Fruit fly (Drosophila melanogaster) whole organism, embryonic: Measurements from ENCODE around the gene Lrr47.

Source experiments
- Asciz ChIP-seq: fragments of 200-800 bp; sonication (Bioruptor generic); optimal IDR thresholded peaks from 2 replicates; lab custom pipeline; 2017; ENCODE audit warnings: missing biosample characterization, mild to moderate bottlenecking, missing genetic modification characterization, missing genetic modification reagents
- Atf-2 ChIP-seq: fragments of 200-800 bp; sonication (Bioruptor generic); optimal IDR thresholded peaks from 2 replicates; lab custom pipeline; 2016; ENCODE audit warnings: missing biosample characterization, missing genetic modification characterization
- Atf6 ChIP-seq: fragments of 200-800 bp; sonication (Bioruptor generic); IDR thresholded peaks from 2 replicates; pipeline ENCODE4 v1.3.6; 2022; ENCODE audit warnings: missing biosample characterization, missing genetic modification characterization
- CG10147 ChIP-seq: fragments of 200-800 bp; sonication (Bioruptor generic); optimal IDR thresholded peaks from 2 replicates; lab custom pipeline; 2019; ENCODE audit warnings: missing biosample characterization, mild to moderate bottlenecking, missing genetic modification characterization, moderate library complexity
- CG10462 ChIP-seq: fragments of 200-800 bp; sonication (Bioruptor generic); optimal IDR thresholded peaks from 2 replicates; lab custom pipeline; 2016; ENCODE audit warnings: missing biosample characterization, missing genetic modification characterization
- CG11695 ChIP-seq: fragments of 200-800 bp; sonication (Bioruptor generic); IDR thresholded peaks from 3 replicates; pipeline ENCODE4 v1.3.6; 2022; ENCODE audit warnings: missing biosample characterization, missing genetic modification characterization
- CG14441 ChIP-seq: fragments of 200-800 bp; sonication (Bioruptor generic); IDR thresholded peaks from 2 replicates; pipeline ENCODE4 v1.3.6; 2022; ENCODE audit warnings: missing biosample characterization, missing genetic modification characterization
- CG14667 ChIP-seq: fragments of 200-800 bp; sonication (Bioruptor generic); IDR thresholded peaks from 2 replicates; pipeline ENCODE4 v1.3.6; 2022; ENCODE audit warnings: missing biosample characterization, missing genetic modification characterization
- CG1602 ChIP-seq: fragments of 200-800 bp; sonication (Bioruptor generic); optimal IDR thresholded peaks from 3 replicates; lab custom pipeline; 2016; ENCODE audit warnings: missing biosample characterization, missing genetic modification characterization
- CG17186 ChIP-seq: fragments of 200-800 bp; sonication (Bioruptor generic); optimal IDR thresholded peaks from 3 replicates; lab custom pipeline; 2017; ENCODE audit warnings: missing biosample characterization, missing genetic modification reagents, missing genetic modification characterization
- CG17385 ChIP-seq: fragments of 200-800 bp; sonication (Bioruptor generic); optimal IDR thresholded peaks from 3 replicates; lab custom pipeline; 2018; ENCODE audit warnings: missing biosample characterization, mild to moderate bottlenecking, missing genetic modification characterization
- CG17612 ChIP-seq: fragments of 200-800 bp; sonication (Bioruptor generic); IDR thresholded peaks from 2 replicates; pipeline ENCODE4 v1.3.6; 2022; ENCODE audit warnings: missing biosample characterization, missing genetic modification characterization
- CG17802 ChIP-seq: fragments of 200-800 bp; sonication (Bioruptor generic); optimal IDR thresholded peaks from 2 replicates; lab custom pipeline; 2018; ENCODE audit warnings: missing biosample characterization, mild to moderate bottlenecking, missing genetic modification characterization, moderate library complexity
- CG17912 ChIP-seq: fragments of 200-800 bp; sonication (Bioruptor generic); optimal IDR thresholded peaks from 2 replicates; lab custom pipeline; 2018; ENCODE audit warnings: missing biosample characterization, mild to moderate bottlenecking, missing genetic modification characterization
- CG18262 ChIP-seq: fragments of 200-800 bp; optimal IDR thresholded peaks from 3 replicates; lab custom pipeline; 2019; ENCODE audit warnings: missing biosample characterization, mild to moderate bottlenecking, missing genetic modification characterization, moderate library complexity
- CG2202 ChIP-seq: fragments of 200-800 bp; sonication (Bioruptor generic); optimal IDR thresholded peaks from 2 replicates; lab custom pipeline; 2018; ENCODE audit warnings: missing biosample characterization, mild to moderate bottlenecking, missing genetic modification characterization
- CG2875 ChIP-seq: fragments of 200-800 bp; sonication (Bioruptor generic); optimal IDR thresholded peaks from 2 replicates; lab custom pipeline; 2017; ENCODE audit warnings: missing biosample characterization, mild to moderate bottlenecking, missing genetic modification characterization, missing genetic modification reagents
- CG30020 ChIP-seq: fragments of 200-800 bp; optimal IDR thresholded peaks from 2 replicates; lab custom pipeline; 2019; ENCODE audit warnings: missing biosample characterization, mild to moderate bottlenecking, missing genetic modification characterization, moderate library complexity
- CG34224 ChIP-seq: fragments of 200-800 bp; sonication (Bioruptor generic); IDR thresholded peaks from 3 replicates; pipeline ENCODE4 v1.3.6; 2022; ENCODE audit warnings: missing biosample characterization, missing genetic modification characterization; ENCODE audit not compliant: partially characterized antibody
- CG4404 ChIP-seq: fragments of 200-800 bp; sonication (Bioruptor generic); IDR thresholded peaks from 2 replicates; pipeline ENCODE4 v1.3.6; 2022; ENCODE audit warnings: missing biosample characterization, missing genetic modification characterization
- CG4707 ChIP-seq: fragments of 200-800 bp; sonication (Bioruptor generic); optimal IDR thresholded peaks from 2 replicates; lab custom pipeline; 2018; ENCODE audit warnings: missing biosample characterization, mild to moderate bottlenecking, missing genetic modification characterization, moderate library complexity
- CG6765 ChIP-seq: fragments of 200-800 bp; sonication (Bioruptor generic); optimal IDR thresholded peaks from 3 replicates; lab custom pipeline; 2017; ENCODE audit warnings: missing biosample characterization, mild to moderate bottlenecking, missing genetic modification characterization
- CG9797 ChIP-seq: fragments of 200-800 bp; sonication (Bioruptor generic); optimal IDR thresholded peaks from 3 replicates; lab custom pipeline; 2018; ENCODE audit warnings: missing biosample characterization, mild to moderate bottlenecking, missing genetic modification characterization
- CoRest ChIP-seq: fragments of 200-800 bp; sonication (Bioruptor generic); optimal IDR thresholded peaks from 3 replicates; lab custom pipeline; 2018; ENCODE audit warnings: missing biosample characterization, mild to moderate bottlenecking, missing genetic modification characterization, moderate library complexity
- Dbx ChIP-seq: fragments of 200-800 bp; sonication (Bioruptor generic); IDR thresholded peaks from 3 replicates; pipeline ENCODE4 v1.3.6; 2022; ENCODE audit warnings: missing biosample characterization, missing genetic modification characterization
- Dfd ChIP-seq, 2 experiments: fragments of >200 bp; optimal IDR thresholded peaks; 2 replicates each; lab custom pipeline; 2017; ENCODE audit warnings: missing biosample characterization in 2 of 2, missing genetic modification characterization in 2 of 2
- Dref ChIP-seq: fragments of 200-800 bp; sonication (Bioruptor generic); IDR thresholded peaks from 2 replicates; pipeline ENCODE4 v1.3.6; 2022; ENCODE audit warnings: missing biosample characterization, missing genetic modification characterization
- Gug ChIP-seq: fragments of 200-800 bp; sonication (Bioruptor generic); IDR thresholded peaks from 4 replicates; pipeline ENCODE4 v1.3.6; 2022; ENCODE audit warnings: missing biosample characterization, missing genetic modification characterization
- HLHmδ ChIP-seq: fragments of 200-800 bp; sonication (Bioruptor generic); optimal IDR thresholded peaks from 2 replicates; lab custom pipeline; 2018; ENCODE audit warnings: missing biosample characterization, mild to moderate bottlenecking, missing genetic modification characterization, moderate library complexity
- Hey ChIP-seq: fragments of 200-800 bp; sonication (Bioruptor generic); optimal IDR thresholded peaks from 3 replicates; lab custom pipeline; 2018; ENCODE audit warnings: missing biosample characterization, mild to moderate bottlenecking, missing genetic modification characterization
- Hmx ChIP-seq: fragments of 200-800 bp; sonication (Bioruptor generic); optimal IDR thresholded peaks from 2 replicates; lab custom pipeline; 2016; ENCODE audit warnings: missing biosample characterization, missing genetic modification characterization
- MTF-1 ChIP-seq: fragments of 200-800 bp; sonication (Bioruptor generic); optimal IDR thresholded peaks from 2 replicates; lab custom pipeline; 2018; ENCODE audit warnings: missing biosample characterization, mild to moderate bottlenecking, missing genetic modification characterization, borderline replicate concordance
- Mad ChIP-seq: fragments of 200-800 bp; sonication (Bioruptor generic); optimal IDR thresholded peaks from 2 replicates; lab custom pipeline; 2016; ENCODE audit warnings: missing biosample characterization, missing genetic modification characterization
- Mrtf ChIP-seq: fragments of 200-800 bp; sonication (Bioruptor generic); IDR thresholded peaks from 3 replicates; pipeline ENCODE4 v1.3.6; 2022; ENCODE audit warnings: missing biosample characterization, missing genetic modification characterization
- Rfx ChIP-seq: fragments of 200-800 bp; sonication (Bioruptor generic); IDR thresholded peaks from 2 replicates; pipeline ENCODE4 v1.3.6; 2022; ENCODE audit warnings: missing biosample characterization, missing genetic modification characterization
- amos ChIP-seq: fragments of 200-800 bp; sonication (Bioruptor generic); IDR thresholded peaks from 2 replicates; pipeline ENCODE4 v1.3.6; 2022; ENCODE audit warnings: missing biosample characterization, missing genetic modification characterization; ENCODE audit not compliant: partially characterized antibody
- ase ChIP-seq: fragments of 200-800 bp; sonication (Bioruptor generic); IDR thresholded peaks from 3 replicates; pipeline ENCODE4 v1.3.6; 2022; ENCODE audit warnings: missing biosample characterization, missing genetic modification characterization
- bowl ChIP-seq: fragments of 200-800 bp; sonication (Bioruptor generic); IDR thresholded peaks from 2 replicates; pipeline ENCODE4 v1.3.6; 2022; ENCODE audit warnings: missing biosample characterization, missing genetic modification characterization
- ewg ChIP-seq: fragments of 200-800 bp; sonication (Bioruptor generic); optimal IDR thresholded peaks from 3 replicates; lab custom pipeline; 2017; ENCODE audit warnings: mild to moderate bottlenecking, missing biosample characterization, missing genetic modification reagents, missing genetic modification characterization
- hth ChIP-seq: fragments of >200 bp; optimal IDR thresholded peaks from 2 replicates; lab custom pipeline; 2017; ENCODE audit warnings: inconsistent platforms
- kay ChIP-seq: fragments of 200-800 bp; sonication (Bioruptor generic); optimal IDR thresholded peaks from 2 replicates; lab custom pipeline; 2016; ENCODE audit warnings: missing biosample characterization, missing genetic modification characterization
- nerfin-2 ChIP-seq: fragments of 200-800 bp; sonication (Bioruptor generic); IDR thresholded peaks from 2 replicates; pipeline ENCODE4 v1.3.6; 2022; ENCODE audit warnings: missing biosample characterization, missing genetic modification characterization; ENCODE audit not compliant: partially characterized antibody
- nmo ChIP-seq: fragments of 200-800 bp; sonication (Bioruptor generic); optimal IDR thresholded peaks from 2 replicates; lab custom pipeline; 2018; ENCODE audit warnings: missing biosample characterization, mild to moderate bottlenecking, missing genetic modification characterization, moderate library complexity
- onecut ChIP-seq: fragments of 200-800 bp; sonication (Bioruptor generic); IDR thresholded peaks from 2 replicates; pipeline ENCODE4 v1.3.6; 2022; ENCODE audit warnings: missing biosample characterization, missing genetic modification characterization
- ro ChIP-seq: fragments of 200-800 bp; sonication (Bioruptor generic); IDR thresholded peaks from 2 replicates; pipeline ENCODE4 v1.3.6; 2022; ENCODE audit warnings: missing biosample characterization, missing genetic modification characterization
- sisA ChIP-seq: fragments of 200-800 bp; sonication (Bioruptor generic); IDR thresholded peaks from 2 replicates; pipeline ENCODE4 v1.3.6; 2022; ENCODE audit warnings: missing biosample characterization, missing genetic modification characterization
- ssp ChIP-seq: fragments of 200-800 bp; sonication (Bioruptor generic); IDR thresholded peaks from 2 replicates; pipeline ENCODE4 v1.3.6; 2022; ENCODE audit warnings: missing biosample characterization, missing genetic modification characterization
- unc-4 ChIP-seq: fragments of 200-800 bp; sonication (Bioruptor generic); IDR thresholded peaks from 2 replicates; pipeline ENCODE4 v1.3.6; 2022; ENCODE audit warnings: missing biosample characterization, missing genetic modification characterization; ENCODE audit not compliant: partially characterized antibody
- vnd ChIP-seq: fragments of 200-800 bp; sonication (Bioruptor generic); IDR thresholded peaks from 3 replicates; pipeline ENCODE4 v1.3.6; 2022; ENCODE audit warnings: missing biosample characterization, missing genetic modification characterization; ENCODE audit not compliant: partially characterized antibody

Gene Lrr47

DNA sequence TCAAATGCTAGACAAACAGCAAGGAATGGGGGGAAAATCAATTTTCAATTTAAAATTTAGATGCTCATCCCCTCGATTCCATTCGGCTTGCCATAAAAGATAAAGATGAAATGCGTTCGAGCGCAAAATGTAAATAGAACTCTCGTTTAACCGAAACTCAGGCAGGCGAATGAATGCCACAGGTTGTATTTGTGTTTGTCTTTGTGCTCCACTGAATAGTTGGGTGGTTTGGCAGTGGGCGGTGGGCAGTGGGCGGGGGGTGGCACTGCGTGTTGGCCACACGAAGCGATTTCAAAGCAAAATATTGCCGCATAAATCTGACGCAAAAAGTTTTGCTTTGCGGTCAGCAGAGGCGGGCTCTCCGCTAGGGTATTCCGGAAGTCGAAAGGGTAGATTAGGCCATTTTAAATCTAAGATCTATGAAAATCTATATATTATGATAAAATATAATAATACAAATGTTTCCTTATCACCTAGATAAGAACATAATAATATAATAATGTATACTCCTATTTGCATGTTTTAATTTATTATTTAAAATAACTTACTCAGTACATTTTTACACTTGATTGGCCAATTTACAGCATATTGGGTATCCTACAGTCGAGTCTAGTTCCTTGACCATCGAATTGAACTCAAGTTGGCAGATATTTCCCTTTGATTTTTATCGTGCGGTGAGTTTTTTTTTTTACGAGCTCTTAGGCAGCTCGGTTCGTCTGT is 5.2 kb downstream of the Lrr47 start (continued):
- TF ChIP-seq CG18262 (tag; lab: Kevin White, UChicago): peak; percentile 65
- TF ChIP-seq ro: no peak
- TF ChIP-seq CG9797 (GFP tag; lab: Kevin White, UChicago): no peak
- TF ChIP-seq CG17186: no peak
- peak; percentile 27 for TF ChIP-seq CG10462 (GFP tag; lab: Kevin White, UChicago)
- no peak for TF ChIP-seq CG17912 (GFP tag; lab: Kevin White, UChicago)
- TF ChIP-seq CG30020 (tag; lab: Kevin White, UChicago): no peak
- no peak for TF ChIP-seq hth (lab: Kevin White, UChicago)
- TF ChIP-seq Asciz (GFP tag; lab: Kevin White, UChicago): peak; percentile 49
- TF ChIP-seq CG10147 (GFP tag; lab: Kevin White, UChicago): peak; percentile 40
- TF ChIP-seq CG17612: no peak
- TF ChIP-seq CG14667 (GFP tag; lab: Robert Waterston, UW): peak; percentile 38; the same call in 1 of the 2 replicates
- TF ChIP-seq sisA (GFP tag; lab: Robert Waterston, UW): no peak; the same call in 1 of the 2 replicates
- peak; percentile 45; the same call in 1 of the 3 replicates for TF ChIP-seq CG11695 (GFP tag; lab: Robert Waterston, UW)
- no peak for TF ChIP-seq bowl (GFP tag; lab: Robert Waterston, UW)
- peak; percentile 74 for TF ChIP-seq CG14441 (GFP tag; lab: Robert Waterston, UW)
- peak; percentile 60; the same call in 1 of the 3 replicates for TF ChIP-seq ase
- peak; percentile 60; the same call in 1 of the 2 replicates for TF ChIP-seq Atf6
- peak; percentile 79 for TF ChIP-seq nmo (GFP tag; lab: Kevin White, UChicago)
- TF ChIP-seq Rfx (GFP tag; lab: Robert Waterston, UW): peak; percentile 63
- TF ChIP-seq vnd: no peak
- TF ChIP-seq CG2875: peak; percentile 9
- TF ChIP-seq unc-4 (GFP tag; lab: Robert Waterston, UW): no peak
- peak; percentile 56 for TF ChIP-seq CG1602 (GFP tag; lab: Kevin White, UChicago)
- TF ChIP-seq Hmx (GFP tag; lab: Kevin White, UChicago): no peak
- TF ChIP-seq CG2202: no peak
- TF ChIP-seq CG34224 (GFP tag; lab: Robert Waterston, UW): no peak
- TF ChIP-seq kay (GFP tag; lab: Kevin White, UChicago): no peak
- TF ChIP-seq ssp (GFP tag; lab: Robert Waterston, UW): peak; percentile 61
- TF ChIP-seq MTF-1 (GFP tag; lab: Kevin White, UChicago): no peak
- TF ChIP-seq CG4404: peak; percentile 65
- TF ChIP-seq Dfd (GFP tag; optimal IDR thresholded peaks at IDR 0.05; lab: Kevin White, UChicago): no peak
- no peak for TF ChIP-seq Mad
- TF ChIP-seq ewg (GFP tag; lab: Kevin White, UChicago): peak; percentile 36
- peak; percentile 52 for TF ChIP-seq CG17385 (GFP tag; lab: Kevin White, UChicago)
- TF ChIP-seq CG4707 (GFP tag; lab: Kevin White, UChicago): no peak
- 0 out of 3 replicates have a peak, but pooled peaks have one; percentile 59 for TF ChIP-seq Mrtf (GFP tag; lab: Robert Waterston, UW)
- TF ChIP-seq Atf-2 (GFP tag; lab: Kevin White, UChicago): no peak
- no peak for TF ChIP-seq nerfin-2 (GFP tag; lab: Robert Waterston, UW)
- no peak for TF ChIP-seq HLHmδ (GFP tag; lab: Kevin White, UChicago)
- no peak for TF ChIP-seq onecut (GFP tag; lab: Robert Waterston, UW)
- TF ChIP-seq Dbx (GFP tag; lab: Robert Waterston, UW): 0 out of 3 replicates have a peak, but pooled peaks have one; percentile 43
- no peak for TF ChIP-seq amos
- TF ChIP-seq Hey (tag; lab: Kevin White, UChicago): no peak
- peak; percentile 59; the same call in 3 of the 4 replicates for TF ChIP-seq Gug (GFP tag; lab: Robert Waterston, UW)
- no peak for TF ChIP-seq CG17802
- TF ChIP-seq CoRest (tag; lab: Kevin White, UChicago): peak; percentile 82
- TF ChIP-seq CG6765: no peak
- TF ChIP-seq Dref: no peak
